Fruit fly (Drosophila melanogaster) whole organism, embryonic: Measurements from ENCODE around the gene CG1640.

Experiments
- Atf-2 ChIP-seq: fragments of 200-800 bp; sonication (Bioruptor generic); optimal IDR thresholded peaks from 2 replicates; lab custom pipeline; 2016; ENCODE audit warnings: missing biosample characterization, missing genetic modification characterization
- CG10543 ChIP-seq: fragments of 200-800 bp; sonication (Bioruptor generic); optimal IDR thresholded peaks from 3 replicates; lab custom pipeline; 2017; ENCODE audit warnings: missing biosample characterization, mild to moderate bottlenecking, missing genetic modification characterization, moderate library complexity
- CG10654 ChIP-seq: fragments of 200-800 bp; sonication (Bioruptor generic); optimal IDR thresholded peaks from 2 replicates; lab custom pipeline; 2016; ENCODE audit warnings: missing biosample characterization, missing genetic modification characterization
- CG10979 ChIP-seq: fragments of 200-800 bp; sonication (Bioruptor generic); optimal IDR thresholded peaks from 2 replicates; lab custom pipeline; 2018; ENCODE audit warnings: missing biosample characterization, mild to moderate bottlenecking, missing genetic modification characterization, moderate library complexity
- CG11560 ChIP-seq: fragments of 200-800 bp; sonication (Bioruptor generic); IDR thresholded peaks from 3 replicates; pipeline ENCODE4 v1.3.6; 2022; ENCODE audit warnings: missing biosample characterization, missing genetic modification characterization
- CG12071 ChIP-seq: fragments of 200-800 bp; sonication (Bioruptor generic); optimal IDR thresholded peaks from 3 replicates; lab custom pipeline; 2018; ENCODE audit warnings: missing biosample characterization, mild to moderate bottlenecking, missing genetic modification characterization
- CG14014 ChIP-seq: fragments of 200-800 bp; sonication (Bioruptor generic); IDR thresholded peaks from 2 replicates; pipeline ENCODE4 v1.3.6; 2022; ENCODE audit warnings: missing biosample characterization, missing genetic modification characterization
- CG15011 ChIP-seq: fragments of 200-800 bp; sonication (Bioruptor generic); optimal IDR thresholded peaks from 3 replicates; lab custom pipeline; 2018; ENCODE audit warnings: missing biosample characterization, mild to moderate bottlenecking, missing genetic modification characterization
- CG15601 ChIP-seq: fragments of 200-800 bp; sonication (Bioruptor generic); optimal IDR thresholded peaks from 3 replicates; lab custom pipeline; 2019; ENCODE audit warnings: missing biosample characterization, mild to moderate bottlenecking, missing genetic modification characterization, moderate library complexity
- CG2129 ChIP-seq: fragments of 200-800 bp; sonication (Bioruptor generic); IDR thresholded peaks from 2 replicates; pipeline ENCODE4 v1.3.6; 2022; ENCODE audit warnings: missing biosample characterization, missing genetic modification characterization; ENCODE audit not compliant: partially characterized antibody
- CG2712 ChIP-seq: fragments of 200-800 bp; optimal IDR thresholded peaks from 3 replicates; lab custom pipeline; 2019; ENCODE audit warnings: missing biosample characterization, mild to moderate bottlenecking, missing genetic modification characterization, moderate library complexity
- CG3163 ChIP-seq: fragments of 200-800 bp; sonication (Bioruptor generic); optimal IDR thresholded peaks from 3 replicates; lab custom pipeline; 2016; ENCODE audit warnings: missing biosample characterization, missing genetic modification characterization
- CG3281 ChIP-seq: fragments of 200-800 bp; sonication (Bioruptor generic); optimal IDR thresholded peaks from 3 replicates; lab custom pipeline; 2017; ENCODE audit warnings: missing biosample characterization, mild to moderate bottlenecking, missing genetic modification characterization
- CG3726 ChIP-seq: fragments of 200-800 bp; sonication (Bioruptor generic); IDR thresholded peaks from 3 replicates; pipeline ENCODE4, ENCODE4 v1.3.6; 2022; ENCODE audit warnings: missing biosample characterization, missing genetic modification characterization
- CG4328 ChIP-seq: fragments of 200-800 bp; sonication (Bioruptor generic); optimal IDR thresholded peaks from 3 replicates; lab custom pipeline; 2017; ENCODE audit warnings: missing biosample characterization, missing genetic modification reagents, missing genetic modification characterization
- CG4820 ChIP-seq: fragments of 200-800 bp; sonication (Bioruptor generic); optimal IDR thresholded peaks from 3 replicates; lab custom pipeline; 2016; ENCODE audit warnings: missing biosample characterization, missing genetic modification characterization
- CG5245 ChIP-seq: fragments of 200-800 bp; sonication (Bioruptor generic); optimal IDR thresholded peaks from 3 replicates; lab custom pipeline; 2016; ENCODE audit warnings: missing biosample characterization, missing genetic modification characterization
- CG7745 ChIP-seq: fragments of 200-800 bp; sonication (Bioruptor generic); optimal IDR thresholded peaks from 2 replicates; lab custom pipeline; 2018; ENCODE audit warnings: missing biosample characterization, mild to moderate bottlenecking, missing genetic modification characterization, moderate library complexity
- CG7928 ChIP-seq: fragments of 200-800 bp; sonication (Bioruptor generic); optimal IDR thresholded peaks from 2 replicates; lab custom pipeline; 2017; ENCODE audit warnings: missing biosample characterization, mild to moderate bottlenecking, missing genetic modification characterization
- CG9817 ChIP-seq: fragments of 200-800 bp; sonication (Bioruptor generic); optimal IDR thresholded peaks from 2 replicates; lab custom pipeline; 2018; ENCODE audit warnings: missing biosample characterization, mild to moderate bottlenecking, missing genetic modification characterization, moderate library complexity
- CG9876 ChIP-seq: fragments of 200-800 bp; sonication (Bioruptor generic); optimal IDR thresholded peaks from 2 replicates; lab custom pipeline; 2016; ENCODE audit warnings: missing biosample characterization, missing genetic modification characterization
- CHES-1-like ChIP-seq: fragments of 200-800 bp; sonication (Bioruptor generic); optimal IDR thresholded peaks from 2 replicates; lab custom pipeline; 2016; ENCODE audit warnings: missing biosample characterization, missing genetic modification characterization
- D ChIP-seq, 2 experiments: fragments of 200-800 bp in 1 of 2; fragments of >200 bp in 1 of 2; sonication (Bioruptor generic) in 1 of 2; optimal IDR thresholded peaks; 2 replicates in 1 of 2; 3 replicates in 1 of 2; lab custom pipeline; 2017; ENCODE audit warnings: mild to moderate bottlenecking in 1 of 2, missing biosample characterization in 1 of 2, missing genetic modification characterization in 1 of 2, missing genetic modification reagents in 1 of 2
- Dll ChIP-seq: fragments of 200-800 bp; sonication (Bioruptor generic); IDR thresholded peaks from 4 replicates; pipeline ENCODE4 v1.3.6; 2022; ENCODE audit warnings: missing biosample characterization, missing genetic modification characterization; ENCODE audit not compliant: partially characterized antibody
- Drgx ChIP-seq: fragments of 200-800 bp; sonication (Bioruptor generic); IDR thresholded peaks from 2 replicates; pipeline ENCODE4 v1.3.6; 2022; ENCODE audit warnings: missing biosample characterization, missing genetic modification characterization
- Eip74EF ChIP-seq, 2 experiments: fragments of 200-800 bp in 1 of 2; fragments of >200 bp in 1 of 2; sonication (Bioruptor generic) in 1 of 2; optimal IDR thresholded peaks; 2 replicates each; lab custom pipeline; 2017 to 2019; ENCODE audit warnings: missing biosample characterization in 2 of 2, missing genetic modification characterization in 2 of 2, mild to moderate bottlenecking in 1 of 2, moderate library complexity in 1 of 2
- Fer2 ChIP-seq: fragments of 200-800 bp; sonication (Bioruptor generic); optimal IDR thresholded peaks from 2 replicates; lab custom pipeline; 2018; ENCODE audit warnings: missing biosample characterization, mild to moderate bottlenecking, missing genetic modification characterization, moderate library complexity
- Hmr ChIP-seq: fragments of 200-800 bp; sonication (Bioruptor generic); optimal IDR thresholded peaks from 3 replicates; lab custom pipeline; 2017; ENCODE audit warnings: mild to moderate bottlenecking, missing biosample characterization, missing genetic modification reagents, missing genetic modification characterization
- MBD-R2 ChIP-seq: fragments of 200-800 bp; sonication (Bioruptor generic); IDR thresholded peaks from 2 replicates; pipeline ENCODE4 v1.3.6; 2022; ENCODE audit warnings: missing biosample characterization, missing genetic modification characterization
- Neu2 ChIP-seq: fragments of 200-800 bp; sonication (Bioruptor generic); optimal IDR thresholded peaks from 3 replicates; lab custom pipeline; 2016; ENCODE audit warnings: missing biosample characterization, missing genetic modification characterization, borderline replicate concordance
- Nf-YB ChIP-seq: fragments of 200-800 bp; sonication (Bioruptor generic); optimal IDR thresholded peaks from 3 replicates; lab custom pipeline; 2019; ENCODE audit warnings: missing biosample characterization, mild to moderate bottlenecking, missing genetic modification characterization, moderate library complexity
- Optix ChIP-seq: fragments of 200-800 bp; sonication (Bioruptor generic); IDR thresholded peaks from 3 replicates; pipeline ENCODE4 v1.3.6; 2022; ENCODE audit warnings: missing biosample characterization, missing genetic modification characterization
- Rfx ChIP-seq: fragments of 200-800 bp; sonication (Bioruptor generic); IDR thresholded peaks from 2 replicates; pipeline ENCODE4 v1.3.6; 2022; ENCODE audit warnings: missing biosample characterization, missing genetic modification characterization
- az2 ChIP-seq: fragments of 200-800 bp; sonication (Bioruptor generic); optimal IDR thresholded peaks from 3 replicates; lab custom pipeline; 2016; ENCODE audit warnings: missing biosample characterization, missing genetic modification characterization
- bab2 ChIP-seq: fragments of 200-800 bp; sonication (Bioruptor generic); optimal IDR thresholded peaks from 2 replicates; lab custom pipeline; 2016; ENCODE audit warnings: missing biosample characterization, missing genetic modification characterization
- chm ChIP-seq: fragments of 200-800 bp; sonication (Bioruptor generic); IDR thresholded peaks from 2 replicates; pipeline ENCODE4 v1.3.6; 2022; ENCODE audit warnings: missing biosample characterization, missing genetic modification characterization
- crol ChIP-seq: fragments of 200-800 bp; sonication (Bioruptor generic); IDR thresholded peaks from 2 replicates; pipeline ENCODE4 v1.3.6; 2022; ENCODE audit warnings: missing biosample characterization, missing genetic modification characterization
- crp ChIP-seq, 2 experiments: fragments of 200-800 bp; sonication (Bioruptor generic); optimal IDR thresholded peaks; 2 replicates in 1 of 2; 3 replicates in 1 of 2; lab custom pipeline; 2017; ENCODE audit warnings: missing biosample characterization in 2 of 2, missing genetic modification characterization in 2 of 2, mild to moderate bottlenecking in 1 of 2, moderate library complexity in 1 of 2
- dimm ChIP-seq: fragments of 200-800 bp; sonication (Bioruptor generic); IDR thresholded peaks from 2 replicates; pipeline ENCODE4 v1.3.6; 2022; ENCODE audit warnings: missing biosample characterization, missing genetic modification characterization
- dm ChIP-seq: fragments of 200-800 bp; sonication (Bioruptor generic); optimal IDR thresholded peaks from 3 replicates; lab custom pipeline; 2016; ENCODE audit warnings: missing biosample characterization, missing genetic modification characterization
- dpn ChIP-seq, 2 experiments: fragments of 200-800 bp; sonication (Bioruptor generic); optimal IDR thresholded peaks; 3 replicates each; lab custom pipeline; 2016; ENCODE audit warnings: missing biosample characterization in 2 of 2, missing genetic modification characterization in 2 of 2
- gem ChIP-seq: fragments of 200-800 bp; sonication (Bioruptor generic); optimal IDR thresholded peaks from 2 replicates; lab custom pipeline; 2019; ENCODE audit warnings: missing biosample characterization, mild to moderate bottlenecking, missing genetic modification characterization, moderate library complexity
- knrl ChIP-seq: fragments of 200-800 bp; sonication (Bioruptor generic); IDR thresholded peaks from 3 replicates; pipeline ENCODE4 v1.3.6; 2022; ENCODE audit warnings: missing biosample characterization, missing genetic modification characterization; ENCODE audit not compliant: partially characterized antibody
- lmd ChIP-seq: fragments of 200-800 bp; sonication (Bioruptor generic); IDR thresholded peaks from 2 replicates; pipeline ENCODE4 v1.3.6; 2022; ENCODE audit warnings: missing biosample characterization, missing genetic modification characterization
- pb ChIP-seq: fragments of 200-800 bp; sonication (Bioruptor generic); optimal IDR thresholded peaks from 3 replicates; lab custom pipeline; 2016; ENCODE audit warnings: missing biosample characterization, missing genetic modification characterization
- prd ChIP-seq, 3 experiments: fragments of >200 bp in 2 of 3; fragments of 200-800 bp in 1 of 3; sonication (Bioruptor generic) in 1 of 3; optimal IDR thresholded peaks in 2 of 3; IDR thresholded peaks in 1 of 3; 2 replicates in 2 of 3; 3 replicates in 1 of 3; pipeline versions ENCODE4 v1.3.6 to Lab custom; 2017 to 2022; ENCODE audit warnings: missing biosample characterization in 1 of 3, missing genetic modification characterization in 1 of 3
- tap ChIP-seq: fragments of 200-800 bp; optimal IDR thresholded peaks from 3 replicates; lab custom pipeline; 2019; ENCODE audit warnings: missing biosample characterization, mild to moderate bottlenecking, missing genetic modification characterization, moderate library complexity
- zfh1 ChIP-seq: fragments of 200-800 bp; sonication (Bioruptor generic); IDR thresholded peaks from 3 replicates; pipeline ENCODE4 v1.3.6; 2022; ENCODE audit warnings: missing biosample characterization, missing genetic modification characterization

The CG1640 gene

DNA sequence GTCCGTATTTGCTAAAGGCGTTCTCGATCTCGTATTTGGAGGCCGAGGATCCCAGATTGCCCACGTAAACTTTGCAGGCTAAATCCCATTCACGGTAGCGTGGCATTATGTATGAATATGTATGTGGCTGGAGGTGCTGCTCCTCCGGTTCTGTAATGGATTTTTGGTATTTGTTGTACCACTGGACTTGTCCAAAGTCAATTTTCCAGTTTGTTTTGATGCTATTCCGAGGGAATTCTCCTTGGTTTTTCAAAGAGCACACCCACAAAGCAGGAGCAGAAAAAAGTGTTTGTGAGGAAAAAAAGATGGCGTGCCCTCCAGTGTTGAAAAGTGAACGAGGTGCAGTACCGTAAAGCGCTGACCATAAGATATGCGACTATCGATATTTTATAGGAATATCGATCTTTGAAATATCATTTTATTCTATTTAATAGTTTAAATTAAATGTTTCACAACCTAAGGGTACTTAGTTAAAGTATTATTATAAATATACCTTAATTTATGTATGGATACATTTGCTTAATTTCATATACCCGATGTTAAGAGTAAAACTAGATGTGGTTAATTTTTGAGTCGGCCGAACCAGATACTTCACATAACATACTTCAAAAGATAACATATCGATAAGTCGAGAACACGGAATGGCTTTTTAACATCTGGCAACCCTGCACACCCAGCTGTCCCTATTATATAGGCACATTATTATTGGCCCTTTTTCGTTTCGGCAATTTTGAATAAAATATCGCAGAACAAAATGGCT, 14.4 kb downstream of the CG1640 start, which contains the start of the genes Rbp1-like and Tim9a (continued):
- TF ChIP-seq Eip74EF (GFP tag; optimal IDR thresholded peaks at IDR 0.05; lab: Kevin White, UChicago) = no peak
- TF ChIP-seq Optix (GFP tag; lab: Robert Waterston, UW) = no peak
- no peak for TF ChIP-seq CG3726 (GFP tag; lab: Robert Waterston, UW)
- no peak for TF ChIP-seq az2 (GFP tag; lab: Kevin White, UChicago)
- TF ChIP-seq prd (optimal IDR thresholded peaks at IDR 0.05; lab: Kevin White, UChicago) = no peak
- 0 out of 3 replicates have a peak, but pooled peaks have one; percentile 30 for TF ChIP-seq prd (GFP tag; IDR thresholded peaks at IDR 0.05; lab: Robert Waterston, UW)
- TF ChIP-seq CG2129 (GFP tag; lab: Robert Waterston, UW) = peak; percentile 54
- TF ChIP-seq Drgx (GFP tag; lab: Robert Waterston, UW) = no peak
- TF ChIP-seq CG15011 (GFP tag; lab: Kevin White, UChicago) = peak; percentile 41
- no peak for TF ChIP-seq Fer2 (tag; lab: Kevin White, UChicago)
- TF ChIP-seq crol (GFP tag; lab: Robert Waterston, UW) = no peak
- TF ChIP-seq Neu2 (GFP tag; lab: Kevin White, UChicago) = no peak
- peak; percentile 15 for TF ChIP-seq CG10979 (tag; lab: Kevin White, UChicago)
- no peak for TF ChIP-seq CG14014 (GFP tag; lab: Robert Waterston, UW)
- TF ChIP-seq pb (GFP tag; lab: Kevin White, UChicago) = no peak
- TF ChIP-seq CG9817 (tag; lab: Kevin White, UChicago) = peak; percentile 5
- peak; percentile 53 for TF ChIP-seq gem (tag; lab: Kevin White, UChicago)
- peak; percentile 61 for TF ChIP-seq CG10543
- no peak for TF ChIP-seq CG9876
- TF ChIP-seq D (optimal IDR thresholded peaks at IDR 0.05; lab: Kevin White, UChicago) = no peak
- TF ChIP-seq D (GFP tag; optimal IDR thresholded peaks at IDR 0.05; lab: Kevin White, UChicago) = no peak
- peak; percentile 56 for TF ChIP-seq Rfx
- no peak for TF ChIP-seq CG7745 (tag; lab: Kevin White, UChicago)
- TF ChIP-seq tap (tag; lab: Kevin White, UChicago) = no peak
- no peak for TF ChIP-seq dpn (GFP tag; optimal IDR thresholded peaks at IDR 0.05; lab: Kevin White, UChicago)
- TF ChIP-seq Atf-2 = no peak
- TF ChIP-seq CG7928 (GFP tag; lab: Kevin White, UChicago) = peak; percentile 38
- TF ChIP-seq CG5245 (GFP tag; lab: Kevin White, UChicago) = no peak
- TF ChIP-seq bab2 (GFP tag; lab: Kevin White, UChicago) = no peak
- no peak for TF ChIP-seq dm (GFP tag; lab: Kevin White, UChicago)
- no peak for TF ChIP-seq zfh1 (GFP tag; lab: Robert Waterston, UW)
- no peak for TF ChIP-seq lmd (GFP tag; lab: Robert Waterston, UW)
- TF ChIP-seq crp (GFP tag; optimal IDR thresholded peaks at IDR 0.05; lab: Kevin White, UChicago) = peak in 1 of 2 experiments; percentile 81
- TF ChIP-seq MBD-R2 (GFP tag; lab: Robert Waterston, UW) = peak; percentile 24; the same call in 1 of the 2 replicates
- TF ChIP-seq Dll (GFP tag; lab: Robert Waterston, UW) = peak; percentile 87
- TF ChIP-seq CG12071 = no peak
- TF ChIP-seq Nf-YB (GFP tag; lab: Kevin White, UChicago) = peak; percentile 41
- TF ChIP-seq CG3163 (GFP tag; lab: Kevin White, UChicago) = no peak
- TF ChIP-seq CG15601 (tag; lab: Kevin White, UChicago) = peak; percentile 28
- peak; percentile 79 for TF ChIP-seq knrl (GFP tag; lab: Robert Waterston, UW)
- peak; percentile 54 for TF ChIP-seq CG2712
- TF ChIP-seq CHES-1-like (GFP tag; lab: Kevin White, UChicago) = no peak
- no peak for TF ChIP-seq CG11560
- no peak for TF ChIP-seq dimm (GFP tag; lab: Robert Waterston, UW)
- no peak for TF ChIP-seq chm (GFP tag; lab: Robert Waterston, UW)
- peak; percentile 30 for TF ChIP-seq CG3281 (GFP tag; lab: Kevin White, UChicago)
- TF ChIP-seq CG4820 (GFP tag; lab: Kevin White, UChicago) = peak; percentile 18
- TF ChIP-seq CG4328 = peak; percentile 22
- TF ChIP-seq CG10654 (GFP tag; lab: Kevin White, UChicago) = peak; percentile 7
- peak; percentile 44 for TF ChIP-seq Hmr (GFP tag; lab: Kevin White, UChicago)
